Fruit fly (Drosophila melanogaster) whole organism, pupa: ENCODE results near the gene CG11841.

ENCODE experiments used
- CG10348 ChIP-seq: fragments of 200-800 bp; sonication (Bioruptor generic); IDR thresholded peaks from 2 replicates; pipeline ENCODE4 v1.3.6; 2022; ENCODE audit warnings: missing biosample characterization, missing genetic modification characterization
- CG12605 ChIP-seq: fragments of 200-800 bp; sonication (Bioruptor generic); IDR thresholded peaks from 2 replicates; pipeline ENCODE4 v1.3.6; 2022; ENCODE audit warnings: missing biosample characterization, missing genetic modification characterization
- CG13204 ChIP-seq: fragments of 200-800 bp; sonication (Bioruptor generic); optimal IDR thresholded peaks from 2 replicates; lab custom pipeline; 2018; ENCODE audit warnings: missing biosample characterization, mild to moderate bottlenecking, missing genetic modification characterization, moderate library complexity
- CG14655 ChIP-seq: fragments of 200-800 bp; sonication (Bioruptor generic); optimal IDR thresholded peaks from 3 replicates; lab custom pipeline; 2017; ENCODE audit warnings: mild to moderate bottlenecking, missing biosample characterization, missing genetic modification reagents, missing genetic modification characterization
- CG15710 ChIP-seq: fragments of 200-800 bp; sonication (Bioruptor generic); optimal IDR thresholded peaks from 2 replicates; lab custom pipeline; 2018; ENCODE audit warnings: missing biosample characterization, mild to moderate bottlenecking, missing genetic modification characterization, moderate library complexity
- CG17806 ChIP-seq: fragments of 200-800 bp; sonication (Bioruptor generic); optimal IDR thresholded peaks from 2 replicates; lab custom pipeline; 2018; ENCODE audit warnings: missing biosample characterization, mild to moderate bottlenecking, missing genetic modification characterization, moderate library complexity
- CG32121 ChIP-seq: fragments of 200-800 bp; sonication (Bioruptor generic); IDR thresholded peaks from 2 replicates; pipeline ENCODE4 v1.3.6; 2022; ENCODE audit warnings: missing biosample characterization, missing genetic modification characterization
- CG34367 ChIP-seq: fragments of 200-800 bp; sonication (Bioruptor generic); optimal IDR thresholded peaks from 2 replicates; lab custom pipeline; 2018; ENCODE audit warnings: missing biosample characterization, mild to moderate bottlenecking, missing genetic modification characterization
- CG4496 ChIP-seq: fragments of 200-800 bp; sonication (Bioruptor generic); IDR thresholded peaks from 3 replicates; pipeline ENCODE4 v1.3.6; 2022; ENCODE audit warnings: missing biosample characterization, missing genetic modification characterization
- CG8159 ChIP-seq: fragments of 200-800 bp; sonication (Bioruptor generic); optimal IDR thresholded peaks from 3 replicates; lab custom pipeline; 2018; ENCODE audit warnings: missing biosample characterization, mild to moderate bottlenecking, missing genetic modification characterization, moderate library complexity
- CG8301 ChIP-seq: fragments of 200-800 bp; sonication (Bioruptor generic); optimal IDR thresholded peaks from 2 replicates; lab custom pipeline; 2018; ENCODE audit warnings: missing biosample characterization, mild to moderate bottlenecking, missing genetic modification characterization
- CG9948 ChIP-seq: fragments of 200-800 bp; sonication (Bioruptor generic); optimal IDR thresholded peaks from 2 replicates; lab custom pipeline; 2018; ENCODE audit warnings: missing biosample characterization, mild to moderate bottlenecking, missing genetic modification characterization, moderate library complexity
- D1 ChIP-seq: fragments of 200-800 bp; sonication (Bioruptor generic); optimal IDR thresholded peaks from 2 replicates; lab custom pipeline; 2018; ENCODE audit warnings: missing biosample characterization, mild to moderate bottlenecking, missing genetic modification characterization, moderate library complexity
- EcR ChIP-seq: fragments of 200-800 bp; sonication (Bioruptor generic); optimal IDR thresholded peaks from 3 replicates; lab custom pipeline; 2019; ENCODE audit warnings: missing biosample characterization, missing genetic modification characterization, mild to moderate bottlenecking, moderate library complexity, missing genetic modification reagents
- Ets98B ChIP-seq: fragments of 200-800 bp; sonication (Bioruptor generic); IDR thresholded peaks from 2 replicates; pipeline ENCODE4 v1.3.6; 2022; ENCODE audit warnings: missing biosample characterization, missing genetic modification characterization
- Pif1A ChIP-seq: fragments of 200-800 bp; sonication (Bioruptor generic); optimal IDR thresholded peaks from 3 replicates; lab custom pipeline; 2016; ENCODE audit warnings: missing biosample characterization, missing genetic modification characterization
- Pif1B ChIP-seq: fragments of 200-800 bp; sonication (Bioruptor generic); optimal IDR thresholded peaks from 3 replicates; lab custom pipeline; 2016; ENCODE audit warnings: missing biosample characterization, missing genetic modification characterization
- Snoo ChIP-seq: fragments of 200-800 bp; sonication (Bioruptor generic); optimal IDR thresholded peaks from 3 replicates; lab custom pipeline; 2017; ENCODE audit warnings: missing biosample characterization, mild to moderate bottlenecking, missing genetic modification characterization, inconsistent platforms
- fd96Ca ChIP-seq: fragments of 200-800 bp; sonication (Bioruptor generic); IDR thresholded peaks from 3 replicates; pipeline ENCODE4 v1.3.6; 2022; ENCODE audit warnings: missing biosample characterization, missing genetic modification characterization
- gl ChIP-seq: fragments of 200-800 bp; sonication (Bioruptor generic); optimal IDR thresholded peaks from 2 replicates; lab custom pipeline; 2018; ENCODE audit warnings: missing biosample characterization, mild to moderate bottlenecking, missing genetic modification characterization
- rn ChIP-seq: fragments of 200-800 bp; sonication (Bioruptor generic); IDR thresholded peaks from 2 replicates; pipeline ENCODE4 v1.3.6; 2022; ENCODE audit warnings: missing biosample characterization, missing genetic modification characterization

Gene CG11841

dm6 chr3R:29094152-29094551, 43.3 kb downstream of the CG11841 start:
- TF ChIP-seq CG10348 (no peak), D1 (peak; percentile 27), Snoo (tag; lab: Kevin White, UChicago) (peak; percentile 8), fd96Ca (GFP tag; lab: Robert Waterston, UW) (peak; percentile 79), CG14655 (peak; percentile 88), Pif1B (GFP tag; lab: Kevin White, UChicago) (peak; percentile 32), gl (tag; lab: Kevin White, UChicago) (peak; percentile 57), CG34367 (tag; lab: Kevin White, UChicago) (peak; percentile 70), CG4496 (peak; percentile 62; the same call in 1 of the 3 replicates), CG12605 (GFP tag; lab: Robert Waterston, UW) (peak; percentile 48; the same call in 1 of the 2 replicates), CG32121 (GFP tag; lab: Robert Waterston, UW) (peak; percentile 27; the same call in 1 of the 2 replicates), CG13204 (GFP tag; lab: Kevin White, UChicago) (peak; percentile 17), CG8159 (tag; lab: Kevin White, UChicago) (peak; percentile 78), Ets98B (GFP tag; lab: Robert Waterston, UW) (no peak; the same call in 1 of the 2 replicates), CG15710 (tag; lab: Kevin White, UChicago) (peak; percentile 66), CG17806 (tag; lab: Kevin White, UChicago) (peak; percentile 81), CG8301 (peak; percentile 84), Pif1A (GFP tag; lab: Kevin White, UChicago) (peak; percentile 65), CG9948 (tag; lab: Kevin White, UChicago) (peak; percentile 81), EcR (no peak), rn (GFP tag; lab: Robert Waterston, UW) (no peak)

- TF ChIP-seq EcR (peak; percentile 51), CG34367 (tag; lab: Kevin White, UChicago) (no peak), CG8159 (tag; lab: Kevin White, UChicago) (no peak), D1 (no peak), CG13204 (GFP tag; lab: Kevin White, UChicago) (peak; percentile 42), Pif1A (GFP tag; lab: Kevin White, UChicago) (no peak), CG15710 (tag; lab: Kevin White, UChicago) (no peak), CG12605 (GFP tag; lab: Robert Waterston, UW) (no peak), Pif1B (GFP tag; lab: Kevin White, UChicago) (no peak), CG9948 (tag; lab: Kevin White, UChicago) (no peak), CG10348 (no peak), gl (tag; lab: Kevin White, UChicago) (no peak), Ets98B (GFP tag; lab: Robert Waterston, UW) (no peak), CG14655 (no peak), Snoo (tag; lab: Kevin White, UChicago) (no peak), CG4496 (peak; percentile 19; the same call in 1 of the 3 replicates), CG8301 (no peak), rn (GFP tag; lab: Robert Waterston, UW) (no peak), fd96Ca (GFP tag; lab: Robert Waterston, UW) (no peak), CG17806 (tag; lab: Kevin White, UChicago) (no peak), CG32121 (GFP tag; lab: Robert Waterston, UW) (no peak)
Observed at dm6 chr3R:29095525-29095924, 44.7 kb downstream of the CG11841 start.

dm6 chr3R:29096009-29096443, 45.2 kb downstream of the CG11841 start:
- TF ChIP-seq rn (GFP tag; lab: Robert Waterston, UW) (0 out of 2 replicates have a peak, but pooled peaks have one; percentile 23), CG9948 (tag; lab: Kevin White, UChicago) (peak; percentile 78), Pif1A (GFP tag; lab: Kevin White, UChicago) (no peak), CG15710 (tag; lab: Kevin White, UChicago) (peak; percentile 90), CG8159 (tag; lab: Kevin White, UChicago) (peak; percentile 87), Snoo (tag; lab: Kevin White, UChicago) (no peak), CG14655 (no peak), fd96Ca (GFP tag; lab: Robert Waterston, UW) (0 out of 3 replicates have a peak, but pooled peaks have one; percentile 39), Pif1B (GFP tag; lab: Kevin White, UChicago) (no peak), gl (tag; lab: Kevin White, UChicago) (peak; percentile 71), CG32121 (GFP tag; lab: Robert Waterston, UW) (no peak), CG8301 (no peak), CG4496 (peak; percentile 75), CG12605 (GFP tag; lab: Robert Waterston, UW) (peak; percentile 34; the same call in 1 of the 2 replicates), CG34367 (tag; lab: Kevin White, UChicago) (peak; percentile 86), D1 (no peak), CG13204 (GFP tag; lab: Kevin White, UChicago) (no peak), CG17806 (tag; lab: Kevin White, UChicago) (peak; percentile 83), Ets98B (GFP tag; lab: Robert Waterston, UW) (peak; percentile 48), EcR (no peak), CG10348 (no peak)

- TF ChIP-seq Pif1A (GFP tag; lab: Kevin White, UChicago), result no peak
Observed at dm6 chr3R:29098022-29098421, 47.2 kb downstream of the CG11841 start.
